Fruit fly (Drosophila melanogaster) whole organism: ENCODE results near the gene Ddr.

Experiments used
- CG8478 ChIP-seq: fragments of >200 bp; optimal IDR thresholded peaks from 2 replicates; lab custom pipeline; 2018; ENCODE audit warnings: inconsistent platforms
- Dll ChIP-seq: fragments of >200 bp; optimal IDR thresholded peaks from 2 replicates; lab custom pipeline; 2017
- EcR ChIP-seq, 2 experiments: fragments of >200 bp; optimal IDR thresholded peaks; 2 replicates each; lab custom pipeline; 2017; ENCODE audit warnings: missing biosample characterization in 2 of 2, missing genetic modification characterization in 2 of 2, missing genetic modification reagents in 2 of 2
- pan ChIP-seq: fragments of >200 bp; optimal IDR thresholded peaks from 2 replicates; lab custom pipeline; 2017
- psq ChIP-seq: fragments of >200 bp; optimal IDR thresholded peaks from 2 replicates; lab custom pipeline; 2017
- usp ChIP-seq: fragments of >200 bp; optimal IDR thresholded peaks from 2 replicates; lab custom pipeline; 2017; ENCODE audit warnings: missing biosample characterization, missing genetic modification characterization, mixed read lengths

DNA sequence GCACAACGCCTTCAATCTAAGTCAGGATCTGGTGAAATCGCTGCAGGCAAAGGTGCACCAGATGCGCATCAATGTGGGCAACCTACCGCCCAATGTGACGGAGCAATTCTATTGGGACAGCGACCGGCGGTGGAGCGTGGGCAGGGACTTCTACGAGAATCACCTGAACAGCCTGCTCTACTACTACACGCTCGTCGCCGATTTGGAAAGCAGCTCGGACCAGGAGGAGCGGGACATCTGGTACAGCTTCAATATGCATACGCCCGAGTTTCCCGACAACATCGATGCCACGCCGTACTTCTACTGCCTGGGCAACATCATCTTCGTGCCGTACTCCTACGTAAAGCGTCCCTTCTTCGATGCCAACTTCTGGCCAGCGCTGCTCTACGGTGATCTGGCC, 116.4 kb downstream of the Ddr start:
- TF ChIP-seq psq (lab: Kevin White, UChicago) (no peak), Dll (lab: Kevin White, UChicago) (no peak), pan (lab: Kevin White, UChicago) (no peak), usp (no peak), CG8478 (no peak), EcR (GFP tag; optimal IDR thresholded peaks at IDR 0.05; lab: Kevin White, UChicago) (no peak)
